Fruit fly (Drosophila melanogaster) whole organism, embryonic: ENCODE results near the gene CG7991.

Source experiments
- Ada2b ChIP-seq: fragments of 200-800 bp; sonication (Bioruptor generic); IDR thresholded peaks from 2 replicates; pipeline ENCODE4 v1.3.6; 2022; ENCODE audit warnings: missing biosample characterization, missing genetic modification characterization
- C15 ChIP-seq: fragments of 200-800 bp; sonication (Bioruptor generic); IDR thresholded peaks from 3 replicates; pipeline ENCODE4 v1.3.6; 2022; ENCODE audit warnings: missing biosample characterization, missing genetic modification characterization
- CG11398 ChIP-seq: fragments of 200-800 bp; sonication (Bioruptor generic); optimal IDR thresholded peaks from 2 replicates; lab custom pipeline; 2016; ENCODE audit warnings: missing biosample characterization, missing genetic modification characterization
- CG11504 ChIP-seq: fragments of 200-800 bp; sonication (Bioruptor generic); optimal IDR thresholded peaks from 3 replicates; lab custom pipeline; 2019; ENCODE audit warnings: missing biosample characterization, mild to moderate bottlenecking, missing genetic modification characterization, moderate library complexity
- CG12391 ChIP-seq: fragments of 200-800 bp; sonication (Bioruptor generic); optimal IDR thresholded peaks from 3 replicates; lab custom pipeline; 2018; ENCODE audit warnings: missing biosample characterization, mild to moderate bottlenecking, missing genetic modification characterization, moderate library complexity
- CG1602 ChIP-seq: fragments of 200-800 bp; sonication (Bioruptor generic); optimal IDR thresholded peaks from 3 replicates; lab custom pipeline; 2016; ENCODE audit warnings: missing biosample characterization, missing genetic modification characterization
- CG18011 ChIP-seq: fragments of 200-800 bp; sonication (Bioruptor generic); optimal IDR thresholded peaks from 2 replicates; lab custom pipeline; 2017; ENCODE audit warnings: missing biosample characterization, missing genetic modification characterization, mild to moderate bottlenecking, moderate library complexity, missing genotype
- CG31365 ChIP-seq: fragments of 200-800 bp; sonication (Bioruptor generic); optimal IDR thresholded peaks from 2 replicates; lab custom pipeline; 2018; ENCODE audit warnings: missing biosample characterization, mild to moderate bottlenecking, missing genetic modification characterization
- CG32767 ChIP-seq: fragments of 200-800 bp; sonication (Bioruptor generic); IDR thresholded peaks from 2 replicates; pipeline ENCODE4 v1.3.6; 2022; ENCODE audit warnings: missing biosample characterization, missing genetic modification characterization
- CG6689 ChIP-seq: fragments of 200-800 bp; sonication (Bioruptor generic); IDR thresholded peaks from 2 replicates; pipeline ENCODE4 v1.3.6; 2022; ENCODE audit warnings: missing biosample characterization, missing genetic modification characterization
- CG7357 ChIP-seq: fragments of 200-800 bp; sonication (Bioruptor generic); IDR thresholded peaks from 3 replicates; pipeline ENCODE4 v1.3.6; 2022; ENCODE audit warnings: missing biosample characterization, missing genetic modification characterization
- CG8359 ChIP-seq: fragments of 200-800 bp; sonication (Bioruptor generic); optimal IDR thresholded peaks from 2 replicates; lab custom pipeline; 2017; ENCODE audit warnings: missing biosample characterization, mild to moderate bottlenecking, missing genetic modification characterization, borderline replicate concordance
- CG9437 ChIP-seq: fragments of 200-800 bp; sonication (Bioruptor generic); optimal IDR thresholded peaks from 2 replicates; lab custom pipeline; 2018; ENCODE audit warnings: missing biosample characterization, mild to moderate bottlenecking, missing genetic modification characterization
- Dfd ChIP-seq, 2 experiments: fragments of >200 bp; optimal IDR thresholded peaks; 2 replicates each; lab custom pipeline; 2017; ENCODE audit warnings: missing biosample characterization in 2 of 2, missing genetic modification characterization in 2 of 2
- E2f1 ChIP-seq: fragments of 200-800 bp; sonication (Bioruptor generic); IDR thresholded peaks from 2 replicates; pipeline ENCODE4 v1.3.6; 2022; ENCODE audit warnings: missing biosample characterization, missing genetic modification characterization
- ERR ChIP-seq: fragments of 200-800 bp; sonication (Bioruptor generic); optimal IDR thresholded peaks from 2 replicates; lab custom pipeline; 2016; ENCODE audit warnings: missing biosample characterization, missing genetic modification characterization
- Elba2 ChIP-seq: fragments of 200-800 bp; sonication (Bioruptor generic); optimal IDR thresholded peaks from 3 replicates; lab custom pipeline; 2016; ENCODE audit warnings: missing biosample characterization, missing genetic modification characterization
- HmgD ChIP-seq: fragments of 200-800 bp; sonication (Bioruptor generic); optimal IDR thresholded peaks from 3 replicates; lab custom pipeline; 2016; ENCODE audit warnings: missing biosample characterization, missing genetic modification characterization
- Hmx ChIP-seq: fragments of 200-800 bp; sonication (Bioruptor generic); optimal IDR thresholded peaks from 2 replicates; lab custom pipeline; 2016; ENCODE audit warnings: missing biosample characterization, missing genetic modification characterization
- Hr51 ChIP-seq, 2 experiments: fragments of 200-800 bp; sonication (Bioruptor generic); optimal IDR thresholded peaks; 2 replicates in 1 of 2; 3 replicates in 1 of 2; lab custom pipeline; 2016 to 2018; ENCODE audit warnings: missing biosample characterization in 2 of 2, missing genetic modification characterization in 2 of 2, mild to moderate bottlenecking in 1 of 2, moderate library complexity in 1 of 2
- MESR4 ChIP-seq: fragments of 200-800 bp; sonication (Bioruptor generic); optimal IDR thresholded peaks from 2 replicates; lab custom pipeline; 2018; ENCODE audit warnings: missing biosample characterization, mild to moderate bottlenecking, missing genetic modification characterization, moderate library complexity
- Max ChIP-seq: fragments of 200-800 bp; sonication (Bioruptor generic); optimal IDR thresholded peaks from 2 replicates; lab custom pipeline; 2016; ENCODE audit warnings: missing biosample characterization, mild to moderate bottlenecking, missing genetic modification characterization
- Meics ChIP-seq: fragments of 200-800 bp; sonication (Bioruptor generic); optimal IDR thresholded peaks from 2 replicates; lab custom pipeline; 2017; ENCODE audit warnings: missing biosample characterization, mild to moderate bottlenecking, missing genetic modification characterization
- Oli ChIP-seq: fragments of 200-800 bp; sonication (Bioruptor generic); optimal IDR thresholded peaks from 2 replicates; lab custom pipeline; 2018; ENCODE audit warnings: missing biosample characterization, mild to moderate bottlenecking, missing genetic modification characterization, moderate library complexity
- Ptx1 ChIP-seq: fragments of 200-800 bp; sonication (Bioruptor generic); IDR thresholded peaks from 2 replicates; pipeline ENCODE4 v1.3.6; 2022; ENCODE audit warnings: missing biosample characterization, missing genetic modification characterization
- Sox102F ChIP-seq: fragments of 200-800 bp; sonication (Bioruptor generic); optimal IDR thresholded peaks from 2 replicates; lab custom pipeline; 2018; ENCODE audit warnings: missing biosample characterization, mild to moderate bottlenecking, missing genetic modification characterization, moderate library complexity
- Trl ChIP-seq, 3 experiments: fragments of >200 bp in 2 of 3; fragments of 200-800 bp in 1 of 3; sonication (Bioruptor generic) in 1 of 3; optimal IDR thresholded peaks; 2 replicates in 1 of 3; 3 replicates in 2 of 3; lab custom pipeline; 2016 to 2017; ENCODE audit warnings: missing biosample characterization in 1 of 3, missing genetic modification characterization in 1 of 3
- Xrp1 ChIP-seq: fragments of 200-800 bp; sonication (Bioruptor generic); IDR thresholded peaks from 2 replicates; pipeline ENCODE4 v1.3.6; 2022; ENCODE audit warnings: missing biosample characterization, missing genetic modification characterization
- ase ChIP-seq: fragments of 200-800 bp; sonication (Bioruptor generic); IDR thresholded peaks from 3 replicates; pipeline ENCODE4 v1.3.6; 2022; ENCODE audit warnings: missing biosample characterization, missing genetic modification characterization
- crol ChIP-seq: fragments of 200-800 bp; sonication (Bioruptor generic); IDR thresholded peaks from 2 replicates; pipeline ENCODE4 v1.3.6; 2022; ENCODE audit warnings: missing biosample characterization, missing genetic modification characterization
- da ChIP-seq: fragments of 200-800 bp; sonication (Bioruptor generic); optimal IDR thresholded peaks from 2 replicates; lab custom pipeline; 2016; ENCODE audit warnings: missing biosample characterization, missing genetic modification characterization
- ewg ChIP-seq: fragments of 200-800 bp; sonication (Bioruptor generic); optimal IDR thresholded peaks from 3 replicates; lab custom pipeline; 2017; ENCODE audit warnings: mild to moderate bottlenecking, missing biosample characterization, missing genetic modification reagents, missing genetic modification characterization
- gem ChIP-seq: fragments of 200-800 bp; sonication (Bioruptor generic); optimal IDR thresholded peaks from 2 replicates; lab custom pipeline; 2019; ENCODE audit warnings: missing biosample characterization, mild to moderate bottlenecking, missing genetic modification characterization, moderate library complexity
- insv ChIP-seq, 2 experiments: fragments of 200-800 bp; sonication (Bioruptor generic); optimal IDR thresholded peaks; 3 replicates each; lab custom pipeline; 2016 to 2018; ENCODE audit warnings: missing biosample characterization in 2 of 2, missing genetic modification characterization in 2 of 2
- lilli ChIP-seq: fragments of 200-800 bp; sonication (Bioruptor generic); optimal IDR thresholded peaks from 3 replicates; lab custom pipeline; 2016; ENCODE audit warnings: missing biosample characterization, missing genetic modification characterization
- lmd ChIP-seq: fragments of 200-800 bp; sonication (Bioruptor generic); IDR thresholded peaks from 2 replicates; pipeline ENCODE4 v1.3.6; 2022; ENCODE audit warnings: missing biosample characterization, missing genetic modification characterization
- maf-S ChIP-seq: fragments of 200-800 bp; sonication (Bioruptor generic); optimal IDR thresholded peaks from 2 replicates; lab custom pipeline; 2016; ENCODE audit warnings: missing biosample characterization, missing genetic modification characterization
- nmo ChIP-seq: fragments of 200-800 bp; sonication (Bioruptor generic); optimal IDR thresholded peaks from 2 replicates; lab custom pipeline; 2018; ENCODE audit warnings: missing biosample characterization, mild to moderate bottlenecking, missing genetic modification characterization, moderate library complexity
- pho ChIP-seq: fragments of 200-800 bp; sonication (Bioruptor generic); optimal IDR thresholded peaks from 2 replicates; lab custom pipeline; 2016; ENCODE audit warnings: missing biosample characterization, missing genetic modification characterization
- scrt ChIP-seq: fragments of 200-800 bp; sonication (Bioruptor generic); optimal IDR thresholded peaks from 2 replicates; lab custom pipeline; 2018; ENCODE audit warnings: missing biosample characterization, mild to moderate bottlenecking, missing genetic modification characterization, moderate library complexity
- sens ChIP-seq: fragments of 200-800 bp; sonication (Bioruptor generic); peaks from one replicate; lab custom pipeline; 2016; ENCODE audit warnings: missing biosample characterization, missing genetic modification characterization
- seq ChIP-seq: fragments of 200-800 bp; sonication (Bioruptor generic); IDR thresholded peaks from 2 replicates; pipeline ENCODE4 v1.3.6; 2022; ENCODE audit warnings: missing biosample characterization, missing genetic modification characterization
- slbo ChIP-seq: fragments of 200-800 bp; sonication (Bioruptor generic); IDR thresholded peaks from 2 replicates; pipeline ENCODE4 v1.3.6; 2022; ENCODE audit warnings: missing biosample characterization, missing genetic modification characterization
- stwl ChIP-seq: fragments of 200-800 bp; sonication (Bioruptor generic); optimal IDR thresholded peaks from 3 replicates; lab custom pipeline; 2018; ENCODE audit warnings: missing biosample characterization, mild to moderate bottlenecking, missing genetic modification characterization, moderate library complexity
- sug ChIP-seq: fragments of 200-800 bp; optimal IDR thresholded peaks from 2 replicates; lab custom pipeline; 2019; ENCODE audit warnings: missing biosample characterization, mild to moderate bottlenecking, missing genetic modification characterization, moderate library complexity
- tin ChIP-seq: fragments of 200-800 bp; sonication (Bioruptor generic); optimal IDR thresholded peaks from 3 replicates; lab custom pipeline; 2016; ENCODE audit warnings: missing biosample characterization, missing genetic modification characterization
- tio ChIP-seq: fragments of 200-800 bp; sonication (Bioruptor generic); optimal IDR thresholded peaks from 2 replicates; lab custom pipeline; 2017; ENCODE audit warnings: missing biosample characterization, missing genetic modification characterization, inconsistent platforms
- tna ChIP-seq: fragments of 200-800 bp; sonication (Bioruptor generic); IDR thresholded peaks from 2 replicates; pipeline ENCODE4 v1.3.6; 2022; ENCODE audit warnings: missing biosample characterization, missing genetic modification characterization; ENCODE audit not compliant: partially characterized antibody
- vvl ChIP-seq: fragments of 200-800 bp; sonication (Bioruptor generic); IDR thresholded peaks from 2 replicates; pipeline ENCODE4 v1.3.6; 2022; ENCODE audit warnings: missing biosample characterization, missing genetic modification characterization
- z ChIP-seq: fragments of 200-800 bp; sonication (Bioruptor generic); IDR thresholded peaks from 3 replicates; pipeline ENCODE4 v1.3.6; 2022; ENCODE audit warnings: missing biosample characterization, missing genetic modification characterization
- zfh2 ChIP-seq: fragments of 200-800 bp; sonication (Bioruptor generic); optimal IDR thresholded peaks from 2 replicates; lab custom pipeline; 2016; ENCODE audit warnings: missing biosample characterization, missing genetic modification characterization

The CG7991 gene

DNA sequence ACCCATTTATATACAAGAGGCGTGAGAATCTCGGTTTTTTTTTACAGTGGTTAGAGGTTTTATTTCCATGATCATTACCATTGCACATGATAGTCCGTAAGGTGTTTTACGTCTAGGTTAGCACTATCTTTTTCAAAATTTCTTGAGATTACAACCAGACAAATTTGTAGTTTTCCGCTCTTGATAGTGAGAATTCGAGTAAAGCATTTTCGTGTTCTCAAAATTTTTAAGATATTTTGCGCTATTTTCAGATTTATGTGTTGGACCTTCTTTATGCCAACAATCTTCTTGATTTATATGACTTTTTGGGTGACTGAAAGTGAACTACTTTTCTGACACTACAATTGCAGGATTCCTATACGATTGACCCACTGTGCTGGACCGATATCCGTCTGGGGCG is 66.6 kb downstream of the CG7991 start (continued):
- TF ChIP-seq CG1602: peak; percentile 7
- TF ChIP-seq ase (GFP tag; lab: Robert Waterston, UW): 0 out of 3 replicates have a peak, but pooled peaks have one; percentile 30
- TF ChIP-seq zfh2 (GFP tag; lab: Kevin White, UChicago): no peak
- 0 out of 3 replicates have a peak, but pooled peaks have one; percentile 7 for TF ChIP-seq CG7357 (GFP tag; lab: Robert Waterston, UW)
- peak; percentile 34; the same call in 1 of the 2 replicates for TF ChIP-seq Ptx1 (GFP tag; lab: Robert Waterston, UW)
- no peak for TF ChIP-seq tna (GFP tag; lab: Robert Waterston, UW)
- TF ChIP-seq Max (GFP tag; lab: Kevin White, UChicago): no peak
- TF ChIP-seq CG11398 (GFP tag; lab: Kevin White, UChicago): no peak
- TF ChIP-seq tio (GFP tag; lab: Kevin White, UChicago): no peak
- TF ChIP-seq C15 (GFP tag; lab: Robert Waterston, UW): no peak
- TF ChIP-seq ERR: no peak
- TF ChIP-seq HmgD (GFP tag; lab: Kevin White, UChicago): no peak
- peak; percentile 56 for TF ChIP-seq CG11504 (tag; lab: Kevin White, UChicago)
- TF ChIP-seq lmd (GFP tag; lab: Robert Waterston, UW): peak; percentile 18; the same call in 1 of the 2 replicates
- TF ChIP-seq MESR4: no peak
- TF ChIP-seq Dfd (GFP tag; optimal IDR thresholded peaks at IDR 0.05; lab: Kevin White, UChicago): no peak
- TF ChIP-seq sug: no peak
- TF ChIP-seq da: no peak
- no peak for TF ChIP-seq Elba2
- no peak for TF ChIP-seq vvl (GFP tag; lab: Robert Waterston, UW)
- no peak for TF ChIP-seq CG31365 (tag; lab: Kevin White, UChicago)
- TF ChIP-seq CG9437 (GFP tag; lab: Kevin White, UChicago): peak; percentile 15
- no peak for TF ChIP-seq tin
- no peak for TF ChIP-seq scrt (GFP tag; lab: Kevin White, UChicago)
- TF ChIP-seq stwl (tag; lab: Kevin White, UChicago): no peak
- TF ChIP-seq nmo (GFP tag; lab: Kevin White, UChicago): peak; percentile 18
- TF ChIP-seq maf-S: no peak
- no peak for TF ChIP-seq insv (GFP tag; optimal IDR thresholded peaks at IDR 0.05; lab: Kevin White, UChicago)
- TF ChIP-seq Sox102F (GFP tag; lab: Kevin White, UChicago): peak; percentile 36
- TF ChIP-seq Meics (GFP tag; lab: Kevin White, UChicago): no peak
- peak; percentile 47 for TF ChIP-seq gem (tag; lab: Kevin White, UChicago)
- no peak for TF ChIP-seq z (GFP tag; lab: Robert Waterston, UW)
- TF ChIP-seq crol (GFP tag; lab: Robert Waterston, UW): no peak
- TF ChIP-seq CG6689 (GFP tag; lab: Robert Waterston, UW): 0 out of 2 replicates have a peak, but pooled peaks have one; percentile 16
- 0 out of 2 replicates have a peak, but pooled peaks have one; percentile 10 for TF ChIP-seq Xrp1
- TF ChIP-seq pho: no peak
- 0 out of 2 replicates have a peak, but pooled peaks have one; percentile 6 for TF ChIP-seq Ada2b
- no peak for TF ChIP-seq lilli (GFP tag; lab: Kevin White, UChicago)
- no peak for TF ChIP-seq seq (GFP tag; lab: Robert Waterston, UW)
- TF ChIP-seq sens (GFP tag; lab: Kevin White, UChicago): peak; percentile 53
- no peak for TF ChIP-seq CG18011
- 0 out of 2 replicates have a peak, but pooled peaks have one; percentile 7 for TF ChIP-seq slbo (GFP tag; lab: Robert Waterston, UW)
- no peak for TF ChIP-seq CG12391 (tag; lab: Kevin White, UChicago)
- TF ChIP-seq Trl (optimal IDR thresholded peaks at IDR 0.05; lab: Kevin White, UChicago): no peak
- no peak for TF ChIP-seq Trl (GFP tag; optimal IDR thresholded peaks at IDR 0.05; lab: Kevin White, UChicago)
- peak; percentile 45 for TF ChIP-seq Oli (tag; lab: Kevin White, UChicago)
- TF ChIP-seq Hr51 (GFP tag; optimal IDR thresholded peaks at IDR 0.05; lab: Kevin White, UChicago): peak in 1 of 2 experiments; percentile 64
- TF ChIP-seq CG32767 (GFP tag; lab: Robert Waterston, UW): no peak
- TF ChIP-seq Hmx (GFP tag; lab: Kevin White, UChicago): no peak
- TF ChIP-seq E2f1 (GFP tag; lab: Robert Waterston, UW): no peak
- TF ChIP-seq ewg (GFP tag; lab: Kevin White, UChicago): no peak
- no peak for TF ChIP-seq CG8359 (GFP tag; lab: Kevin White, UChicago)
